Fruit fly (Drosophila melanogaster): ENCODE measurements around the gene CG10979.

Gene CG10979

DNA sequence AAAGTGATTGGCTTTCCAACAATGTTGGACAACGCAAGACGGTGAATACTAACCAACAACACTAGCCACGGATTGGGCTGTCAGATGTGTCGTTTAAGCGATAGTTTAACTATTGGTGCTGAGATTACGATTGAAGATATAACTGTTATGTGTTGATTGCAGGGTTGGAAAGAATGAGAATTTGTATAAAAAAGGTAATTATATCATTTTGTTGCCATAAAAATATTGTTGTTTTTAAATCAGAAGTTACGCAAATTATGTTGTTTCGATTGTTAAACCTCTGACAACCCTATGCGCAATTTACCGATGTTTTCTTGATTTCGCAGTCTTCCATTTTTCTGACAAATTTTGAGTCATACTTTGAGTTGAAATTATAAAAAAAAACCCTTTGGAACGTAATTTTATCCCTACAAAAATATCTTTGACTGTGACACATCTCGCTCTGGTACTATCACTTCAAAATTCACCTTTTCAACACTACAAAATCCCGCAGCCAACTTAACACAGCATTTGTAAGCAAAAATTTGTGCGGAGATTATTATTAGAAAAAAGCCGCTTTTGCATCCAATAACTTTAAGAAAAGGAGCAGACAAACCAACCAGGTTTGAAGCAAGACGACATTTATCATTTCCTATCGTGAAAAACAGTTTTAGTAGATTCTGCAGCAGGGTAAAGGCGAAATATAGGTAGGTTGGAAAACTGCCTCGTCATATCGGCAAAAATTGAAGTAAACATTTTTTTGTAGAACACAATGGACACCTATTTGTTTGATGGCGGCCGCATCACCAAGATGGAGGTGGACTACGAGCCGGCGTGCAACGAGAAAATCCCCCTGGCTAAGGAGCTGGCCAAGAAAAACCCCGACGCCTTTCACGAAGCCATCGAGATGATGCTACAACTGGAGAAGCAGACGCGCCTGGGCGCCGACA lies 5.2 kb upstream of the CG10979 start, which contains the start of the genes Hat1 and Rpn5 (continued):
- TF ChIP-seq fd102C (GFP tag; optimal IDR thresholded peaks at IDR 0.05) (no peak), Hr78 (GFP tag; optimal IDR thresholded peaks at IDR 0.05) (no peak), CG17186 (GFP tag; optimal IDR thresholded peaks at IDR 0.05) (peak; percentile 57), CG10431 (GFP tag; optimal IDR thresholded peaks at IDR 0.05) (peak; percentile 48), CG4617 (GFP tag; optimal IDR thresholded peaks at IDR 0.05; ENCODE audit: borderline replicate concordance) (peak; percentile 76), Drgx (GFP tag; IDR thresholded peaks at IDR 0.05) (no peak), Stat92E (GFP tag; optimal IDR thresholded peaks at IDR 0.05) (peak in 1 of 3 experiments; percentile 25), Side (GFP tag; optimal IDR thresholded peaks at IDR 0.05) (peak; percentile 90), NFAT (GFP tag; IDR thresholded peaks at IDR 0.05) (peak; percentile 59; the same call in 1 of the 2 replicates), slou (GFP tag; optimal IDR thresholded peaks at IDR 0.05) (peak; percentile 69), Sox100B (GFP tag; optimal IDR thresholded peaks at IDR 0.05) (peak; percentile 80), CG7372 (GFP tag; IDR thresholded peaks at IDR 0.05) (0 out of 2 replicates have a peak, but pooled peaks have one; percentile 50), CG7786 (GFP tag; optimal IDR thresholded peaks at IDR 0.05) (peak; percentile 93), Ada2b (GFP tag; IDR thresholded peaks at IDR 0.05) (peak; percentile 56), trh (GFP tag; optimal IDR thresholded peaks at IDR 0.05) (peak; percentile 77), wek (GFP tag; optimal IDR thresholded peaks at IDR 0.05) (no peak), Mad (GFP tag; optimal IDR thresholded peaks at IDR 0.05) (peak; percentile 88), Awh (GFP tag; IDR thresholded peaks at IDR 0.05) (no peak), gcm (GFP tag; optimal IDR thresholded peaks at IDR 0.05) (peak; percentile 0), Hmx (GFP tag; optimal IDR thresholded peaks at IDR 0.05) (peak; percentile 83), CG13775 (GFP tag; optimal IDR thresholded peaks at IDR 0.05) (peak; percentile 93), amos (GFP tag; IDR thresholded peaks at IDR 0.05; ENCODE audit: partially characterized antibody) (peak; percentile 68), kah (GFP tag; optimal IDR thresholded peaks at IDR 0.05) (no peak), CG1792 (GFP tag; optimal IDR thresholded peaks at IDR 0.05) (peak; percentile 75), otp (GFP tag; IDR thresholded peaks at IDR 0.05) (0 out of 3 replicates have a peak, but pooled peaks have one; percentile 9), CG2678 (tag; optimal IDR thresholded peaks at IDR 0.05) (peak; percentile 80), sens-2 (GFP tag; IDR thresholded peaks at IDR 0.05) (no peak), NK7.1 (GFP tag; optimal IDR thresholded peaks at IDR 0.05) (peak; percentile 72), CG30431 (GFP tag; optimal IDR thresholded peaks at IDR 0.05) (peak; percentile 67), CG10267 (tag; optimal IDR thresholded peaks at IDR 0.05) (peak; percentile 97), Atf3 (GFP tag; optimal IDR thresholded peaks at IDR 0.05) (peak; percentile 82), CG14710 (tag; optimal IDR thresholded peaks at IDR 0.05) (peak; percentile 89), nom (GFP tag; optimal IDR thresholded peaks at IDR 0.05) (peak; percentile 56), zen (tag; optimal IDR thresholded peaks at IDR 0.05) (peak; percentile 83), CG10979 (tag; optimal IDR thresholded peaks at IDR 0.05) (peak; percentile 79), Fer2 (tag; optimal IDR thresholded peaks at IDR 0.05) (peak; percentile 47), sqz (GFP tag; optimal IDR thresholded peaks at IDR 0.05) (no peak), CTCF (GFP tag; optimal IDR thresholded peaks at IDR 0.05) (peak; percentile 2), CG12769 (tag; optimal IDR thresholded peaks at IDR 0.05) (no peak), CG16863 (GFP tag; optimal IDR thresholded peaks at IDR 0.05) (peak; percentile 92), hth (optimal IDR thresholded peaks at IDR 0.05) (no peak), BEAF-32 (GFP tag; optimal IDR thresholded peaks at IDR 0.05) (peak; percentile 90), ac (GFP tag; optimal IDR thresholded peaks at IDR 0.05) (no peak), Trl (optimal IDR thresholded peaks at IDR 0.05) (no peak), Trl (GFP tag; optimal IDR thresholded peaks at IDR 0.05) (peak; percentile 93), CG17361 (GFP tag; IDR thresholded peaks at IDR 0.05) (peak; percentile 95), Hsf (GFP tag; optimal IDR thresholded peaks at IDR 0.05) (peak; percentile 93), CoRest (tag; optimal IDR thresholded peaks at IDR 0.05) (peak; percentile 86), Hr39 (optimal IDR thresholded peaks at IDR 0.05) (no peak)
